Worm (Caenorhabditis elegans) whole organism, early embryonic: ENCODE data around the gene gon-1.

Experiments
- B0310.2 ChIP-seq: sonication (generic microtip); optimal IDR thresholded peaks from 2 replicates; lab custom pipeline; 2016; ENCODE audit warnings: mild to moderate bottlenecking, missing genetic modification characterization, missing compliant biosample characterization
- aly-1 ChIP-seq: sonication (generic microtip); optimal IDR thresholded peaks from 2 replicates; lab custom pipeline; 2016; ENCODE audit warnings: missing genetic modification characterization, missing compliant biosample characterization
- ama-1 ChIP-seq: fragments of 150-350 bp; optimal IDR thresholded peaks from 2 replicates; lab custom pipeline; 2014
- ceh-13 ChIP-seq: fragments of 200-800 bp; sonication (Bioruptor generic); optimal IDR thresholded peaks from 2 replicates; lab custom pipeline; 2018; ENCODE audit warnings: mild to moderate bottlenecking, missing genetic modification characterization, missing compliant biosample characterization
- ceh-36 ChIP-seq: sonication (generic microtip); optimal IDR thresholded peaks from 2 replicates; lab custom pipeline; 2016; ENCODE audit warnings: missing genetic modification characterization, inconsistent platforms, missing compliant biosample characterization
- ets-7 ChIP-seq: sonication (generic microtip); optimal IDR thresholded peaks from 2 replicates; lab custom pipeline; 2016; ENCODE audit warnings: missing genotype, missing genetic modification characterization, missing compliant biosample characterization
- flt-1 ChIP-seq: fragments of 200-800 bp; sonication (Bioruptor generic); IDR thresholded peaks from 2 replicates; pipeline ENCODE4 v1.3.6; 2022; ENCODE audit warnings: missing genetic modification characterization, missing compliant biosample characterization
- hmbx-1 ChIP-seq: sonication (generic microtip); optimal IDR thresholded peaks from 2 replicates; lab custom pipeline; 2016; ENCODE audit warnings: mild to moderate bottlenecking, missing genetic modification characterization, missing compliant biosample characterization
- hmg-4 ChIP-seq: fragments of 200-800 bp; sonication (Bioruptor generic); optimal IDR thresholded peaks from 2 replicates; lab custom pipeline; 2018; ENCODE audit warnings: mild to moderate bottlenecking, missing genetic modification characterization, missing compliant biosample characterization
- hnd-1 ChIP-seq: sonication (generic microtip); optimal IDR thresholded peaks from 2 replicates; lab custom pipeline; 2016; ENCODE audit warnings: missing genetic modification characterization, missing compliant biosample characterization
- pes-1 ChIP-seq: fragments of 200-800 bp; sonication (Bioruptor generic); IDR thresholded peaks from 2 replicates; pipeline ENCODE4 v1.3.6; 2022; ENCODE audit warnings: missing genetic modification reagents, missing genetic modification characterization, missing compliant biosample characterization
- scrt-1 ChIP-seq: fragments of 200-800 bp; sonication (Bioruptor generic); IDR thresholded peaks from 2 replicates; pipeline ENCODE4 v1.3.6; 2022; ENCODE audit warnings: missing genetic modification characterization, missing compliant biosample characterization
- sea-1 ChIP-seq: fragments of 200-800 bp; sonication (Bioruptor generic); conservative IDR thresholded peaks from 2 replicates; pipeline ENCODE4 v1.3.6; 2022; ENCODE audit warnings: missing genetic modification characterization, missing compliant biosample characterization
- tbx-11 ChIP-seq: fragments of 200-800 bp; sonication (Bioruptor generic); IDR thresholded peaks from 2 replicates; pipeline ENCODE4 v1.3.6; 2022; ENCODE audit warnings: missing genetic modification characterization, missing compliant biosample characterization

- TF ChIP-seq ceh-36 (no peak), sea-1 (GFP tag; lab: Robert Waterston, UW) (no peak), hnd-1 (tag; lab: Kevin White, UChicago) (no peak), ama-1 (lab: Kevin White, UChicago) (no peak), flt-1 (GFP tag; lab: Robert Waterston, UW) (no peak), tbx-11 (GFP tag; lab: Robert Waterston, UW) (no peak), pes-1 (GFP tag; lab: Robert Waterston, UW) (no peak), ceh-13 (GFP tag; lab: Kevin White, UChicago) (no peak), aly-1 (tag; lab: Kevin White, UChicago) (no peak), scrt-1 (GFP tag; lab: Robert Waterston, UW) (no peak), B0310.2 (tag; lab: Kevin White, UChicago) (no peak), hmbx-1 (no peak), hmg-4 (GFP tag; lab: Kevin White, UChicago) (no peak), ets-7 (tag; lab: Kevin White, UChicago) (no peak)
Observed at ce11 chrIV:10001748-10002147, 48.5 kb upstream of the gon-1 start, which contains the start of gene C47E12.3.
